Worm (Caenorhabditis elegans): ENCODE measurements around the gene srsx-35.

DNA sequence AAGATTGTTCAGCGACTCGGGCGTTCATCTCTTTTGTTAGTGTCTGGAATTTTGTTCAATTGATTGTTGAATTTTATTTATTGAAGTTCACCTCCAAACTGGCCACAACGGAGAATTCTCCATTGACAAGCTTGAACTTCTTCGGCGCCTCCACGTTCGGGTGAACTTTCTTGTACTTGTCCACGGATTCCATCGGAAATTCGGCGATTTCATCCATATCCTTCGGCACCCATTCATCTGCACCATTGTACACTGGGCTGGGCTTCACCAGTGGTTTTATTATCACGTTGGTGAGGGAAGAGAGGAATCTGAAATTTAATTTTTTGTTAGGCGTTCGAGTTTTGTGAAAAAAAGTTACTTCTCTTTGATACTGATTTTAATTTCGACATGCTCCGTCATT is 46.2 kb downstream of the srsx-35 start:
- TF ChIP-seq F49E8.2 (tag; optimal IDR thresholded peaks at IDR 0.05; ENCODE audit: insufficient read depth) (no peak), dpl-1 (GFP tag; optimal IDR thresholded peaks at IDR 0.05) (no peak), mxl-1 (tag; optimal IDR thresholded peaks at IDR 0.05) (no peak), ceh-79 (tag; optimal IDR thresholded peaks at IDR 0.05) (no peak), zfh-2 (GFP tag; conservative IDR thresholded peaks at IDR 0.05) (no peak)
